Worm (Caenorhabditis elegans) whole organism, L3 larva: ENCODE data around the gene F21D5.6.

Source experiments
- ZK546.5 ChIP-seq: sonication (generic microtip); optimal IDR thresholded peaks from 2 replicates; lab custom pipeline; 2017; ENCODE audit warnings: missing biosample characterization, missing genetic modification characterization
- aly-2 ChIP-seq: fragments of 150-350 bp; optimal IDR thresholded peaks from 2 replicates; lab custom pipeline; 2014; ENCODE audit warnings: missing biosample characterization, missing genetic modification characterization
- ama-1 ChIP-seq: fragments of 150-350 bp; optimal IDR thresholded peaks from 2 replicates; lab custom pipeline; 2018
- ceh-16 ChIP-seq: sonication (generic microtip); optimal IDR thresholded peaks from 2 replicates; lab custom pipeline; 2017; ENCODE audit warnings: missing biosample characterization, missing genetic modification characterization
- ceh-28 ChIP-seq: fragments of 150-350 bp; optimal IDR thresholded peaks from 2 replicates; lab custom pipeline; 2014; ENCODE audit warnings: missing biosample characterization, missing genetic modification reagents, missing genetic modification characterization
- ceh-82 ChIP-seq: fragments of 150-350 bp; optimal IDR thresholded peaks from 2 replicates; lab custom pipeline; 2014; ENCODE audit warnings: missing biosample characterization, missing genetic modification characterization
- ceh-9 ChIP-seq: sonication (generic microtip); optimal IDR thresholded peaks from 2 replicates; lab custom pipeline; 2018; ENCODE audit warnings: missing biosample characterization, missing genetic modification characterization
- daf-12 ChIP-seq: fragments of 150-350 bp; optimal IDR thresholded peaks from 2 replicates; lab custom pipeline; 2014; ENCODE audit warnings: missing biosample characterization, missing genetic modification reagents, missing genetic modification characterization
- egl-27 ChIP-seq: sonication (generic microtip); optimal IDR thresholded peaks from 4 replicates; lab custom pipeline; 2017; ENCODE audit warnings: missing biosample characterization, missing genetic modification reagents, missing genetic modification characterization
- elt-1 ChIP-seq: fragments of 150-350 bp; optimal IDR thresholded peaks from 2 replicates; lab custom pipeline; 2014; ENCODE audit warnings: missing biosample characterization, missing genetic modification characterization
- elt-2 ChIP-seq: sonication (generic microtip); optimal IDR thresholded peaks from 2 replicates; lab custom pipeline; 2016; ENCODE audit warnings: missing genetic modification reagents, mild to moderate bottlenecking, missing genetic modification characterization, missing compliant biosample characterization
- elt-3 ChIP-seq, 3 experiments: fragments of 150-350 bp in 1 of 3; sonication (generic microtip) in 2 of 3; optimal IDR thresholded peaks; 2 replicates in 2 of 3; 4 replicates in 1 of 3; lab custom pipeline; 2014 to 2017; ENCODE audit warnings: missing biosample characterization in 3 of 3, missing genetic modification characterization in 3 of 3
- eor-1 ChIP-seq, 2 experiments: fragments of 150-350 bp; optimal IDR thresholded peaks; 2 replicates each; lab custom pipeline; 2014 to 2018; ENCODE audit warnings: missing biosample characterization in 2 of 2, missing genetic modification characterization in 2 of 2
- fkh-10 ChIP-seq: sonication (generic microtip); optimal IDR thresholded peaks from 2 replicates; lab custom pipeline; 2017; ENCODE audit warnings: missing biosample characterization, missing genetic modification reagents, missing genetic modification characterization
- fkh-2 ChIP-seq: fragments of 150-350 bp; optimal IDR thresholded peaks from 2 replicates; lab custom pipeline; 2014; ENCODE audit warnings: missing biosample characterization, missing genetic modification reagents, missing genetic modification characterization
- fos-1 ChIP-seq: fragments of 150-350 bp; optimal IDR thresholded peaks from 2 replicates; lab custom pipeline; 2014; ENCODE audit warnings: missing biosample characterization, missing genetic modification characterization
- hmg-11 ChIP-seq: sonication (generic microtip); optimal IDR thresholded peaks from 2 replicates; lab custom pipeline; 2016; ENCODE audit warnings: missing genetic modification characterization, missing compliant biosample characterization
- jun-1 ChIP-seq: fragments of 150-350 bp; optimal IDR thresholded peaks from 2 replicates; lab custom pipeline; 2014; ENCODE audit warnings: missing biosample characterization, missing genetic modification reagents, missing genetic modification characterization
- lin-15B ChIP-seq: fragments of 150-350 bp; optimal IDR thresholded peaks from 2 replicates; lab custom pipeline; 2014; ENCODE audit warnings: missing biosample characterization, missing genetic modification characterization
- lsy-12 ChIP-seq: sonication (generic microtip); optimal IDR thresholded peaks from 2 replicates; lab custom pipeline; 2016; ENCODE audit warnings: mild to moderate bottlenecking, missing genetic modification characterization, missing compliant biosample characterization
- mdl-1 ChIP-seq: fragments of 150-350 bp; optimal IDR thresholded peaks from 2 replicates; lab custom pipeline; 2014; ENCODE audit warnings: missing biosample characterization, missing genetic modification characterization
- mml-1 ChIP-seq: fragments of 150-350 bp; sonication (generic microtip); optimal IDR thresholded peaks from 3 replicates; lab custom pipeline; 2014; ENCODE audit warnings: missing biosample characterization, missing genetic modification characterization
- nfya-1 ChIP-seq: sonication (generic microtip); optimal IDR thresholded peaks from 2 replicates; lab custom pipeline; 2017; ENCODE audit warnings: missing genetic modification characterization, mild to moderate bottlenecking, missing compliant biosample characterization, antibody characterized with exemption, moderate library complexity; ENCODE audit not compliant: insufficient read depth
- nhr-11 ChIP-seq: fragments of 150-350 bp; optimal IDR thresholded peaks from 2 replicates; lab custom pipeline; 2014; ENCODE audit warnings: missing biosample characterization, missing genetic modification characterization
- nhr-23 ChIP-seq: fragments of 150-350 bp; optimal IDR thresholded peaks from 2 replicates; lab custom pipeline; 2014; ENCODE audit warnings: missing biosample characterization, missing genetic modification reagents, missing genetic modification characterization
- nhr-237 ChIP-seq: fragments of 150-350 bp; optimal IDR thresholded peaks from 2 replicates; lab custom pipeline; 2014; ENCODE audit warnings: missing biosample characterization, missing genetic modification characterization
- nhr-25 ChIP-seq: sonication (generic microtip); optimal IDR thresholded peaks from 2 replicates; lab custom pipeline; 2017; ENCODE audit warnings: missing biosample characterization, missing genetic modification characterization
- nhr-28 ChIP-seq: fragments of 150-350 bp; optimal IDR thresholded peaks from 2 replicates; lab custom pipeline; 2014; ENCODE audit warnings: missing biosample characterization, missing genetic modification characterization
- nhr-43 ChIP-seq: sonication (generic microtip); optimal IDR thresholded peaks from 2 replicates; lab custom pipeline; 2016; ENCODE audit warnings: mild to moderate bottlenecking, missing genetic modification characterization, missing compliant biosample characterization; ENCODE audit not compliant: poor library complexity, severe bottlenecking
- nhr-67 ChIP-seq: fragments of 150-350 bp; optimal IDR thresholded peaks from 2 replicates; lab custom pipeline; 2014; ENCODE audit warnings: missing biosample characterization, missing genetic modification characterization
- nhr-76 ChIP-seq: fragments of 150-350 bp; sonication (generic microtip); optimal IDR thresholded peaks from 5 replicates; lab custom pipeline; 2014; ENCODE audit warnings: missing biosample characterization, missing genetic modification characterization
- nhr-77 ChIP-seq: fragments of 150-350 bp; optimal IDR thresholded peaks from 2 replicates; lab custom pipeline; 2014; ENCODE audit warnings: missing biosample characterization, missing genetic modification characterization
- pha-4 ChIP-seq: fragments of 150-350 bp; optimal IDR thresholded peaks from 2 replicates; lab custom pipeline; 2014; ENCODE audit warnings: missing biosample characterization, missing genetic modification reagents, missing genetic modification characterization
- pqm-1 ChIP-seq: fragments of 150-350 bp; optimal IDR thresholded peaks from 2 replicates; lab custom pipeline; 2017; ENCODE audit warnings: missing biosample characterization, missing genetic modification characterization, inconsistent platforms
- sea-2 ChIP-seq: fragments of 150-350 bp; sonication (generic microtip); optimal IDR thresholded peaks from 4 replicates; lab custom pipeline; 2014; ENCODE audit warnings: missing biosample characterization, missing genetic modification reagents, missing genetic modification characterization
- skn-1 ChIP-seq: fragments of 150-350 bp; optimal IDR thresholded peaks from 2 replicates; lab custom pipeline; 2014; ENCODE audit warnings: missing biosample characterization, missing genetic modification characterization
- snpc-4 ChIP-seq: fragments of 150-350 bp; optimal IDR thresholded peaks from 2 replicates; lab custom pipeline; 2014; ENCODE audit warnings: missing biosample characterization, missing genetic modification characterization
- tbx-2 ChIP-seq: sonication (generic microtip); optimal IDR thresholded peaks from 2 replicates; lab custom pipeline; 2016; ENCODE audit warnings: mild to moderate bottlenecking, missing genetic modification characterization, missing compliant biosample characterization
- unc-39 ChIP-seq: sonication (generic microtip); optimal IDR thresholded peaks from 4 replicates; lab custom pipeline; 2017; ENCODE audit warnings: missing biosample characterization, missing genetic modification characterization
- zag-1 ChIP-seq: fragments of 150-350 bp; optimal IDR thresholded peaks from 2 replicates; lab custom pipeline; 2014; ENCODE audit warnings: missing biosample characterization, missing genetic modification characterization
- ztf-11 ChIP-seq: fragments of 150-350 bp; optimal IDR thresholded peaks from 2 replicates; lab custom pipeline; 2014; ENCODE audit warnings: missing biosample characterization, missing genetic modification characterization
- ztf-4 ChIP-seq: fragments of 150-350 bp; optimal IDR thresholded peaks from 2 replicates; lab custom pipeline; 2014; ENCODE audit warnings: missing biosample characterization, missing genetic modification characterization

F21D5.6 gene

DNA sequence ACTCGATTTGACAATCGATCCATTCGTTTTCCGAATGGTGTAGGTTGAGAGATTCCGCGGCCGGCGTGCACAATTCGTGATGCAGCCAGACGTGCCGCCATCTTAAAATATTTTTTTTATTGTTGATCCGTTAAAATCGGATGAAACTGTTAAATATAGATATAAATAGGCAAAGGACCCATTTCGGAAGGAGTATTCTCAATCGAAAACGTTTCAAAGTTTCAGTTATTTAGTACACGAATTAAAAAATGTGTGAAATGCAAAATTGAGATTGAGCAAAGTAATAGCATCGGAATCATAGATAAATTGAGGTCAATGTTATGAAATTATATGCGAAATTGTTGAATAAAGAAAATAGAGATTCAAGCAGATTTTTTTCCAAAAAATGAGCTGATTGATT, 1.3 kb downstream of the F21D5.6 start, which contains the start of gene mrps-33:
TSS of gene mrps-33 (minus strand) at position 101 of the 400 bp plus-strand sequence.
- TF ChIP-seq nhr-25 (tag; lab: Kevin White, UChicago) (no peak), nhr-43 (tag; lab: Kevin White, UChicago) (no peak), nhr-67 (tag; lab: Kevin White, UChicago) (no peak), nhr-28 (tag; lab: Kevin White, UChicago) (no peak), ceh-9 (tag; lab: Kevin White, UChicago) (no peak), mml-1 (no peak), ceh-28 (tag; lab: Kevin White, UChicago) (no peak), nhr-237 (tag; lab: Kevin White, UChicago) (no peak), unc-39 (tag; lab: Kevin White, UChicago) (no peak), zag-1 (tag; lab: Kevin White, UChicago) (no peak), mdl-1 (tag; lab: Kevin White, UChicago) (no peak), elt-3 (tag; optimal IDR thresholded peaks at IDR 0.05; lab: Kevin White, UChicago) (no peak), skn-1 (tag; lab: Kevin White, UChicago) (no peak), nhr-11 (tag; lab: Kevin White, UChicago) (no peak), ZK546.5 (tag; lab: Kevin White, UChicago) (no peak), fkh-2 (no peak)

DNA sequence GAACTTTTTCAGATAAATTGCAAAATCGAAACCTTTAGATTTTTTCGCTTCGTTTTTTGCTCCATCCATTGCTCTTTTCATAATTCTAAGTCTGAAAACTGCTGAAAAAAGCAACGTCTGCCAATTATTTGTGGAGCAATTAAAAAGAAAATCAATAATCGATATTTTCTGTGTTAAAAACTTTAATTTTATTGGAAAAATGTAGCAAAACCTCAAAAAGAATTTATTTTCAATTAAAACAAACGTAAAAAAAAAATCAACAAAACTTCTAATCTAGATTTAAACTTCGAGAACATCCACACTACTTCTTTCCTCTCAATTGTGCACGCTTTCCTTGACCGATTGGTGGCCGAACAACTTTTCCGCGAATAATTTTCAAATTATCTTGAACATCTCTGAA, 1.9 kb downstream of the F21D5.6 start, which contains the start of gene F21D5.5:
TSS of gene F21D5.5 (minus strand) at position 101 of the 400 bp plus-strand sequence.
- no peak for TF ChIP-seq daf-12
- TF ChIP-seq fos-1 = no peak
- no peak for TF ChIP-seq snpc-4
- no peak for TF ChIP-seq ceh-9 (tag; lab: Kevin White, UChicago)
- no peak for TF ChIP-seq ztf-4 (tag; lab: Kevin White, UChicago)
- TF ChIP-seq eor-1 (tag; optimal IDR thresholded peaks at IDR 0.05; lab: Kevin White, UChicago) = no peak
- no peak for TF ChIP-seq nhr-77 (tag; lab: Kevin White, UChicago)
- TF ChIP-seq nfya-1 = no peak
- no peak for TF ChIP-seq jun-1 (tag; lab: Kevin White, UChicago)
- no peak for TF ChIP-seq elt-1 (tag; lab: Kevin White, UChicago)
- no peak for TF ChIP-seq nhr-23
- no peak for TF ChIP-seq nhr-76 (tag; lab: Kevin White, UChicago)
- TF ChIP-seq egl-27 (tag; lab: Kevin White, UChicago) = no peak
- no peak for TF ChIP-seq ama-1 (lab: Kevin White, UChicago)
- no peak for TF ChIP-seq nhr-11 (tag; lab: Kevin White, UChicago)
- TF ChIP-seq ceh-82 = no peak
- no peak for TF ChIP-seq mdl-1 (tag; lab: Kevin White, UChicago)
- TF ChIP-seq nhr-28 (tag; lab: Kevin White, UChicago) = no peak
- no peak for TF ChIP-seq lsy-12 (tag; lab: Kevin White, UChicago)

DNA sequence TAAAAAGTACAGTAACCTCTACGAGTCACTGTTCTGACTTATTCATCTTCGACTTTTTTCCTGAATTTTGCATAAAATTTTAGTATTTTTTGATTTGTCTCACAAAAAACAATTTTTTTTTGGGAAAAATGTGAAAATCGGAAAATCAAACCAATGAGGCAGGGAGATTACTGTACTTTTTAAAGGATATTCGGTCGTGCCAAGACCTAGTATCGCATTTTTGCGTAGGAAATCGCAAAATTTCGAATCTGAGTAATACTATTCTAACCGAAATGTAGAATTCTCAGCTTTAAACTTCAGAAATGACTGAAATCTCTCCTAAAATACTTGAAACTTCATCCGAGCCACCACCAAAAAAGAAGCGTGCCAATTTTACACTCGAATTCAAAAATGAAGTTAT, 3.4 kb downstream of the F21D5.6 start, which contains the start of gene F21D5.4:
TSS of gene F21D5.4 (plus strand) at position 301 of the 400 bp plus-strand sequence.
- TF ChIP-seq hmg-11 (tag; lab: Kevin White, UChicago) (no peak), lsy-12 (tag; lab: Kevin White, UChicago) (no peak), ceh-82 (no peak), nhr-11 (tag; lab: Kevin White, UChicago) (no peak), jun-1 (tag; lab: Kevin White, UChicago) (no peak)

DNA sequence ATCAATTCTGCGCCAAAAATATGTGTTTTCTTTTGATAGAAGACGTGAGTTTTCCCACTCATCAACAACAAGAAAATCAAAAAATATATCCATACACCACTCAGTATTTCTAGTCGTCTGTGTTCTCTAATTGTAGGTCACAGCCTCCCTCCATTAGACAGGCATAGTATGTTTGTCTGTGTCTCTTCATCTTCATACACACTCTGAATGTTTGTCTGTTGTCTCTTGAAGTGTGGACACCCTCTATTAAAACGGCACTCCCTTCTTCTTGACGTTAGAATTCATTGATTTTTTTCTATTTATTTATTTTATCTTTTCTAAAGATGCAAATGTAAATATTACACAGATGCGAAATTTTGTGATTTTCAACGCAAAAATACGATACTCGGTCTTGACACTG, 3.8 kb downstream of the F21D5.6 start:
- TF ChIP-seq pha-4 (peak; percentile 51), ceh-16 (tag; lab: Kevin White, UChicago) (no peak), nhr-23 (peak; percentile 52), nfya-1 (peak; percentile 35)

DNA sequence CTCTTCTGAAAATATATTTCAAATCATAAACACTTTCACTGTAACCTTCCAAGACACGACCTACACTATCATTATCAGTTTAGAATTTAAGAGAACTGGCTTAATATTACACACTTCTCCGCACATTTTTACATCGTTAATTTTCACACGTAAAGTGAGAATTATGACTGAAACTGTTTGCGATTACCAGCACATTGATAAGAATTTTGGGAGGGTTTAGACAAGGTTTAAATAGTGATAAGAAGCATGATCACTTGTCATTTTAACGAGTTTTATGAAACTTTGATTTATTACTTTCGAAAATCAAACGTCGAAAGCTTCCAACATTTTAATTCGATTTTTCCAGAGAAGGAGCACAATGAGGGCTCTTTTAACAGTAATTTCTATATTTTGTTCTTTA, 10.7 kb downstream of the F21D5.6 start, which contains the start of gene F21D5.3:
TSS of gene F21D5.3 (plus strand) at position 347 of the 400 bp plus-strand sequence.
- TF ChIP-seq nfya-1 = no peak
- no peak for TF ChIP-seq fkh-2
- TF ChIP-seq fkh-10 (GFP tag; lab: Kevin White, UChicago) = no peak
- TF ChIP-seq nhr-43 (tag; lab: Kevin White, UChicago) = no peak
- TF ChIP-seq sea-2 (GFP tag; lab: Kevin White, UChicago) = no peak
- peak; percentile 94 for TF ChIP-seq elt-2 (tag; lab: Kevin White, UChicago)
- no peak for TF ChIP-seq nhr-67 (tag; lab: Kevin White, UChicago)
- TF ChIP-seq aly-2 (tag; lab: Kevin White, UChicago) = no peak
- TF ChIP-seq pqm-1 (tag; lab: Kevin White, UChicago) = peak; percentile 96
- TF ChIP-seq lsy-12 (tag; lab: Kevin White, UChicago) = no peak
- peak; percentile 16 for TF ChIP-seq jun-1 (tag; lab: Kevin White, UChicago)
- TF ChIP-seq ztf-11 = no peak
- TF ChIP-seq ZK546.5 (tag; lab: Kevin White, UChicago) = no peak
- no peak for TF ChIP-seq tbx-2
- TF ChIP-seq ceh-82 = no peak
- TF ChIP-seq pha-4 = peak; percentile 6
- TF ChIP-seq nhr-28 (tag; lab: Kevin White, UChicago) = no peak
- no peak for TF ChIP-seq lin-15B (tag; lab: Kevin White, UChicago)
- TF ChIP-seq ceh-9 (tag; lab: Kevin White, UChicago) = no peak
- TF ChIP-seq nhr-11 (tag; lab: Kevin White, UChicago) = no peak
- no peak for TF ChIP-seq ceh-28 (tag; lab: Kevin White, UChicago)
- TF ChIP-seq nhr-237 (tag; lab: Kevin White, UChicago) = no peak
- TF ChIP-seq fos-1 = no peak
